Fruit fly (Drosophila melanogaster) whole organism, embryonic: ENCODE measurements around the gene Cpr67Fa2.

ENCODE experiments used
- Asciz ChIP-seq: fragments of 200-800 bp; sonication (Bioruptor generic); optimal IDR thresholded peaks from 2 replicates; lab custom pipeline; 2017; ENCODE audit warnings: missing biosample characterization, mild to moderate bottlenecking, missing genetic modification characterization, missing genetic modification reagents
- CG10321 ChIP-seq: fragments of 200-800 bp; sonication (Bioruptor generic); IDR thresholded peaks from 2 replicates; pipeline ENCODE4 v1.3.6; 2022; ENCODE audit warnings: missing biosample characterization, missing genetic modification characterization
- CG11093 ChIP-seq: fragments of 200-800 bp; sonication (Bioruptor generic); IDR thresholded peaks from 3 replicates; pipeline ENCODE4 v1.3.6; 2022; ENCODE audit warnings: missing biosample characterization, missing genetic modification characterization
- CG12155 ChIP-seq: fragments of 200-800 bp; sonication (Bioruptor generic); optimal IDR thresholded peaks from 3 replicates; lab custom pipeline; 2016; ENCODE audit warnings: missing biosample characterization, missing genetic modification characterization
- CG12744 ChIP-seq: fragments of 200-800 bp; sonication (Bioruptor generic); optimal IDR thresholded peaks from 2 replicates; lab custom pipeline; 2016; ENCODE audit warnings: missing biosample characterization, missing genetic modification characterization
- CG13123 ChIP-seq: fragments of 200-800 bp; sonication (Bioruptor generic); optimal IDR thresholded peaks from 2 replicates; lab custom pipeline; 2016; ENCODE audit warnings: missing biosample characterization, missing genetic modification characterization
- CG13775 ChIP-seq: fragments of 200-800 bp; sonication (Bioruptor generic); optimal IDR thresholded peaks from 3 replicates; lab custom pipeline; 2017; ENCODE audit warnings: missing biosample characterization, mild to moderate bottlenecking, missing genetic modification characterization
- CG14441 ChIP-seq: fragments of 200-800 bp; sonication (Bioruptor generic); IDR thresholded peaks from 2 replicates; pipeline ENCODE4 v1.3.6; 2022; ENCODE audit warnings: missing biosample characterization, missing genetic modification characterization
- CG14667 ChIP-seq: fragments of 200-800 bp; sonication (Bioruptor generic); IDR thresholded peaks from 2 replicates; pipeline ENCODE4 v1.3.6; 2022; ENCODE audit warnings: missing biosample characterization, missing genetic modification characterization
- CG14710 ChIP-seq: fragments of 200-800 bp; sonication (Bioruptor generic); optimal IDR thresholded peaks from 3 replicates; lab custom pipeline; 2019; ENCODE audit warnings: missing biosample characterization, mild to moderate bottlenecking, missing genetic modification characterization, moderate library complexity
- CG15696 ChIP-seq: fragments of 200-800 bp; sonication (Bioruptor generic); optimal IDR thresholded peaks from 2 replicates; lab custom pipeline; 2019; ENCODE audit warnings: missing biosample characterization, mild to moderate bottlenecking, missing genetic modification characterization, moderate library complexity
- CG17829 ChIP-seq: fragments of 200-800 bp; optimal IDR thresholded peaks from 2 replicates; lab custom pipeline; 2019; ENCODE audit warnings: missing biosample characterization, mild to moderate bottlenecking, missing genetic modification characterization, moderate library complexity
- CG2120 ChIP-seq: fragments of 200-800 bp; sonication (Bioruptor generic); optimal IDR thresholded peaks from 3 replicates; lab custom pipeline; 2016; ENCODE audit warnings: missing biosample characterization, missing genetic modification characterization
- CG2712 ChIP-seq: fragments of 200-800 bp; optimal IDR thresholded peaks from 3 replicates; lab custom pipeline; 2019; ENCODE audit warnings: missing biosample characterization, mild to moderate bottlenecking, missing genetic modification characterization, moderate library complexity
- CG30403 ChIP-seq: fragments of 200-800 bp; sonication (Bioruptor generic); optimal IDR thresholded peaks from 3 replicates; lab custom pipeline; 2016; ENCODE audit warnings: missing biosample characterization, missing genetic modification characterization
- CG32767 ChIP-seq: fragments of 200-800 bp; sonication (Bioruptor generic); IDR thresholded peaks from 2 replicates; pipeline ENCODE4 v1.3.6; 2022; ENCODE audit warnings: missing biosample characterization, missing genetic modification characterization
- CG32772 ChIP-seq: fragments of 200-800 bp; sonication (Bioruptor generic); IDR thresholded peaks from 2 replicates; pipeline ENCODE4 v1.3.6; 2022; ENCODE audit warnings: missing biosample characterization, missing genetic modification characterization
- CG3407 ChIP-seq: fragments of 200-800 bp; sonication (Bioruptor generic); optimal IDR thresholded peaks from 2 replicates; lab custom pipeline; 2018; ENCODE audit warnings: missing biosample characterization, mild to moderate bottlenecking, missing genetic modification characterization
- CG4424 ChIP-seq: fragments of 200-800 bp; sonication (Bioruptor generic); optimal IDR thresholded peaks from 3 replicates; lab custom pipeline; 2016; ENCODE audit warnings: missing biosample characterization, missing genetic modification characterization
- CG5180 ChIP-seq: fragments of 200-800 bp; sonication (Bioruptor generic); optimal IDR thresholded peaks from 3 replicates; lab custom pipeline; 2017; ENCODE audit warnings: missing biosample characterization, missing genetic modification characterization, mild to moderate bottlenecking, moderate library complexity, missing genetic modification reagents
- CG7963 ChIP-seq: fragments of 200-800 bp; sonication (Bioruptor generic); IDR thresholded peaks from 3 replicates; pipeline ENCODE4 v1.3.6; 2022; ENCODE audit warnings: missing biosample characterization, missing genetic modification characterization; ENCODE audit not compliant: partially characterized antibody
- CG8290 ChIP-seq, 3 experiments: fragments of 200-800 bp; sonication (Bioruptor generic); optimal IDR thresholded peaks; 2 replicates each; lab custom pipeline; 2016 to 2019; ENCODE audit warnings: missing biosample characterization in 3 of 3, missing genetic modification characterization in 3 of 3, mild to moderate bottlenecking in 2 of 3, moderate library complexity in 1 of 3
- Chrac-16 ChIP-seq: fragments of 200-800 bp; sonication (Bioruptor generic); optimal IDR thresholded peaks from 3 replicates; lab custom pipeline; 2016; ENCODE audit warnings: missing biosample characterization, missing genetic modification characterization
- CoRest ChIP-seq: fragments of 200-800 bp; sonication (Bioruptor generic); optimal IDR thresholded peaks from 3 replicates; lab custom pipeline; 2018; ENCODE audit warnings: missing biosample characterization, mild to moderate bottlenecking, missing genetic modification characterization, moderate library complexity
- D19A ChIP-seq: fragments of 200-800 bp; optimal IDR thresholded peaks from 3 replicates; lab custom pipeline; 2019; ENCODE audit warnings: missing biosample characterization, mild to moderate bottlenecking, missing genetic modification characterization, moderate library complexity
- E2f1 ChIP-seq: fragments of 200-800 bp; sonication (Bioruptor generic); IDR thresholded peaks from 2 replicates; pipeline ENCODE4 v1.3.6; 2022; ENCODE audit warnings: missing biosample characterization, missing genetic modification characterization
- E2f2 ChIP-seq: fragments of 200-800 bp; sonication (Bioruptor generic); IDR thresholded peaks from 2 replicates; pipeline ENCODE4 v1.3.6; 2022; ENCODE audit warnings: missing biosample characterization, missing genetic modification characterization
- Ets97D ChIP-seq: fragments of 200-800 bp; sonication (Bioruptor generic); optimal IDR thresholded peaks from 3 replicates; lab custom pipeline; 2016; ENCODE audit warnings: missing biosample characterization, missing genetic modification characterization
- Gsc ChIP-seq: fragments of 200-800 bp; sonication (Bioruptor generic); IDR thresholded peaks from 2 replicates; pipeline ENCODE4 v1.3.6; 2022; ENCODE audit warnings: missing biosample characterization, missing genetic modification characterization
- Lpt ChIP-seq: fragments of >200 bp; optimal IDR thresholded peaks from 2 replicates; lab custom pipeline; 2018; ENCODE audit warnings: missing biosample characterization, missing genetic modification characterization
- Mes4 ChIP-seq: fragments of 200-800 bp; sonication (Bioruptor generic); optimal IDR thresholded peaks from 2 replicates; lab custom pipeline; 2016; ENCODE audit warnings: missing biosample characterization, missing genetic modification characterization
- NFAT ChIP-seq: fragments of 200-800 bp; sonication (Bioruptor generic); IDR thresholded peaks from 2 replicates; pipeline ENCODE4 v1.3.6; 2022; ENCODE audit warnings: missing biosample characterization, missing genetic modification characterization
- Ravus ChIP-seq: fragments of 200-800 bp; sonication (Bioruptor generic); IDR thresholded peaks from 2 replicates; pipeline ENCODE4 v1.3.6; 2022; ENCODE audit warnings: missing biosample characterization, missing genetic modification characterization
- btn ChIP-seq: fragments of 200-800 bp; sonication (Bioruptor generic); optimal IDR thresholded peaks from 2 replicates; lab custom pipeline; 2016; ENCODE audit warnings: missing biosample characterization, missing genetic modification characterization
- chif ChIP-seq, 2 experiments: fragments of 200-800 bp; sonication (Bioruptor generic); optimal IDR thresholded peaks; 3 replicates each; lab custom pipeline; 2016; ENCODE audit warnings: missing biosample characterization in 2 of 2, missing genetic modification characterization in 2 of 2
- dan ChIP-seq: fragments of 200-800 bp; sonication (Bioruptor generic); IDR thresholded peaks from 2 replicates; pipeline ENCODE4 v1.3.6; 2022; ENCODE audit warnings: missing biosample characterization, missing genetic modification characterization
- dimm ChIP-seq: fragments of 200-800 bp; sonication (Bioruptor generic); IDR thresholded peaks from 2 replicates; pipeline ENCODE4 v1.3.6; 2022; ENCODE audit warnings: missing biosample characterization, missing genetic modification characterization
- dpn ChIP-seq, 2 experiments: fragments of 200-800 bp; sonication (Bioruptor generic); optimal IDR thresholded peaks; 3 replicates each; lab custom pipeline; 2016; ENCODE audit warnings: missing biosample characterization in 2 of 2, missing genetic modification characterization in 2 of 2
- ham ChIP-seq: fragments of 200-800 bp; sonication (Bioruptor generic); IDR thresholded peaks from 2 replicates; pipeline ENCODE4 v1.3.6; 2022; ENCODE audit warnings: missing biosample characterization, missing genetic modification characterization
- hbn ChIP-seq: fragments of 200-800 bp; sonication (Bioruptor generic); IDR thresholded peaks from 2 replicates; pipeline ENCODE4 v1.3.6; 2022; ENCODE audit warnings: missing biosample characterization, missing genetic modification characterization; ENCODE audit not compliant: partially characterized antibody
- hkb ChIP-seq, 2 experiments: fragments of 200-800 bp in 1 of 2; fragments of >200 bp in 1 of 2; sonication (Bioruptor generic) in 1 of 2; IDR thresholded peaks in 1 of 2; optimal IDR thresholded peaks in 1 of 2; 2 replicates each; pipeline versions ENCODE4 v1.3.6 to Lab custom; 2017 to 2022; ENCODE audit warnings: missing biosample characterization in 1 of 2, missing genetic modification characterization in 1 of 2
- ken ChIP-seq: fragments of 200-800 bp; sonication (Bioruptor generic); IDR thresholded peaks from 3 replicates; pipeline ENCODE4 v1.3.6; 2022; ENCODE audit warnings: missing biosample characterization, missing genetic modification characterization
- maf-S ChIP-seq: fragments of 200-800 bp; sonication (Bioruptor generic); optimal IDR thresholded peaks from 2 replicates; lab custom pipeline; 2016; ENCODE audit warnings: missing biosample characterization, missing genetic modification characterization
- pfk ChIP-seq: fragments of 200-800 bp; sonication (Bioruptor generic); optimal IDR thresholded peaks from 2 replicates; lab custom pipeline; 2018; ENCODE audit warnings: missing biosample characterization, mild to moderate bottlenecking, missing genetic modification characterization, moderate library complexity
- slbo ChIP-seq: fragments of 200-800 bp; sonication (Bioruptor generic); IDR thresholded peaks from 2 replicates; pipeline ENCODE4 v1.3.6; 2022; ENCODE audit warnings: missing biosample characterization, missing genetic modification characterization
- tio ChIP-seq: fragments of 200-800 bp; sonication (Bioruptor generic); optimal IDR thresholded peaks from 2 replicates; lab custom pipeline; 2017; ENCODE audit warnings: missing biosample characterization, missing genetic modification characterization, inconsistent platforms
- tll ChIP-seq, 2 experiments: fragments of 200-800 bp in 1 of 2; fragments of >200 bp in 1 of 2; sonication (Bioruptor generic) in 1 of 2; optimal IDR thresholded peaks; 2 replicates each; lab custom pipeline; 2017 to 2019; ENCODE audit warnings: missing biosample characterization in 2 of 2, missing genetic modification characterization in 2 of 2, mild to moderate bottlenecking in 1 of 2, moderate library complexity in 1 of 2
- zen ChIP-seq: fragments of 200-800 bp; sonication (Bioruptor generic); optimal IDR thresholded peaks from 3 replicates; lab custom pipeline; 2018; ENCODE audit warnings: missing biosample characterization, mild to moderate bottlenecking, missing genetic modification characterization, moderate library complexity
- zfh1 ChIP-seq: fragments of 200-800 bp; sonication (Bioruptor generic); IDR thresholded peaks from 3 replicates; pipeline ENCODE4 v1.3.6; 2022; ENCODE audit warnings: missing biosample characterization, missing genetic modification characterization

Cpr67Fa2 gene

DNA sequence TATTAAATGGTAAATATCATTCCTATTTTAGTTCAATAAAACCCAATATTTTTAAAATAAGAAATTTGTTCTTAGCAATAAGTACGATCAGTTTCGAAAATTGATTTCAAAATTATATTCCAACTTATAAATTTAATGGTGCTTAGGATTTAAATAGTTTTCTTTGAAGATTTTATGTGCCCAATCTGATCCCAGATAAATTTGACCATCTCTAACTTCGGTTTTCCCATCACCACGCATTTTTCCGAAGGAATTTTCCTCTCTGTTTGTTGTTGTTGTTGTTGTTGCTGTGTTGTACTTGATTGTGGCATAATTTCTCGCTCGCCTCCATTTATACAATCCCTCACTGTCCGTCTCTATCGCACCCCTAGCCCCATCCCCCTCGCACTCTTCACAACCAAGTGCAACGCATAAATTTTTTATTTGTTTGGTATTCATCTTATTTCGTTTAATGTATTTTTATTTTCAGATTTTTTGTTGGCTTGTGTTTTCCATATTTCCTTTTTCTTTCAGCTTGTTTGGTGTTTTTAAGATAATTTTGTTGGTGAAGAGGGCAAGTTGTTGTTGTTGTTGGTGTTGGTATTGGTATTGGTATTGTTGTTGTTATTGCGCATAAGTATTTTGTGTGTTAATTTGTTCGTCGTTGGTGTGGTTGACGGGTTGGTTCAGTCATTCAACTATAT lies 41.8 kb upstream of the Cpr67Fa2 start (continued):
- peak; percentile 63 for TF ChIP-seq CG2712 (tag; lab: Kevin White, UChicago)
- 0 out of 3 replicates have a peak, but pooled peaks have one; percentile 23 for TF ChIP-seq ken
- no peak for TF ChIP-seq CG10321
- TF ChIP-seq CG32772 (GFP tag; lab: Robert Waterston, UW): 0 out of 2 replicates have a peak, but pooled peaks have one; percentile 17
- no peak for TF ChIP-seq pfk
- no peak for TF ChIP-seq CG8290 (GFP tag; optimal IDR thresholded peaks at IDR 0.05; lab: Kevin White, UChicago)
- peak; percentile 15 to 24 for TF ChIP-seq CG8290 (tag; optimal IDR thresholded peaks at IDR 0.05; lab: Kevin White, UChicago)
- TF ChIP-seq dpn (GFP tag; optimal IDR thresholded peaks at IDR 0.05; lab: Kevin White, UChicago): peak; percentile 15 to 26
- peak in 1 of 2 experiments; percentile 27 for TF ChIP-seq tll (GFP tag; optimal IDR thresholded peaks at IDR 0.05; lab: Kevin White, UChicago)
- TF ChIP-seq CG17829: peak; percentile 26
- peak; percentile 24 for TF ChIP-seq CG30403 (GFP tag; lab: Kevin White, UChicago)
- no peak for TF ChIP-seq ham (GFP tag; lab: Robert Waterston, UW)
- TF ChIP-seq Lpt (GFP tag; lab: Kevin White, UChicago): no peak
- no peak for TF ChIP-seq CG3407 (GFP tag; lab: Kevin White, UChicago)
- no peak for TF ChIP-seq CG11093 (GFP tag; lab: Robert Waterston, UW)
- no peak for TF ChIP-seq dimm
- TF ChIP-seq Gsc (GFP tag; lab: Robert Waterston, UW): no peak
- TF ChIP-seq Mes4 (GFP tag; lab: Kevin White, UChicago): peak; percentile 2
- TF ChIP-seq CG5180 (GFP tag; lab: Kevin White, UChicago): peak; percentile 48
- TF ChIP-seq chif (GFP tag; optimal IDR thresholded peaks at IDR 0.05; lab: Kevin White, UChicago): peak in 1 of 2 experiments; percentile 39
- no peak for TF ChIP-seq CG7963 (GFP tag; lab: Robert Waterston, UW)
- peak; percentile 35 for TF ChIP-seq D19A
- TF ChIP-seq maf-S (GFP tag; lab: Kevin White, UChicago): no peak
- TF ChIP-seq E2f1 (GFP tag; lab: Robert Waterston, UW): 0 out of 2 replicates have a peak, but pooled peaks have one; percentile 8
- peak; percentile 65 for TF ChIP-seq zfh1
- TF ChIP-seq CG12155: no peak
- TF ChIP-seq CG14710 (tag; lab: Kevin White, UChicago): peak; percentile 30
- peak; percentile 36 for TF ChIP-seq tio (GFP tag; lab: Kevin White, UChicago)
- no peak for TF ChIP-seq Ets97D
- TF ChIP-seq CoRest: peak; percentile 26
- 0 out of 2 replicates have a peak, but pooled peaks have one; percentile 20 for TF ChIP-seq CG32767
- no peak for TF ChIP-seq CG14667 (GFP tag; lab: Robert Waterston, UW)
- TF ChIP-seq dan (GFP tag; lab: Robert Waterston, UW): no peak
- no peak for TF ChIP-seq hbn
- TF ChIP-seq Ravus: no peak; the same call in 1 of the 2 replicates
- TF ChIP-seq hkb (optimal IDR thresholded peaks at IDR 0.05; lab: Kevin White, UChicago): no peak
- peak; percentile 42; the same call in 1 of the 2 replicates for TF ChIP-seq hkb (GFP tag; IDR thresholded peaks at IDR 0.05; lab: Robert Waterston, UW)
- TF ChIP-seq CG2120 (GFP tag; lab: Kevin White, UChicago): peak; percentile 6
- TF ChIP-seq CG4424 (GFP tag; lab: Kevin White, UChicago): peak; percentile 30
- TF ChIP-seq CG13775 (GFP tag; lab: Kevin White, UChicago): peak; percentile 43
- TF ChIP-seq E2f2 (GFP tag; lab: Robert Waterston, UW): peak; percentile 9; the same call in 1 of the 2 replicates
- TF ChIP-seq slbo (GFP tag; lab: Robert Waterston, UW): peak; percentile 29
- TF ChIP-seq Asciz (GFP tag; lab: Kevin White, UChicago): no peak
- TF ChIP-seq zen (tag; lab: Kevin White, UChicago): peak; percentile 31
- TF ChIP-seq btn (GFP tag; lab: Kevin White, UChicago): no peak
- TF ChIP-seq CG15696: peak; percentile 59
- no peak for TF ChIP-seq Chrac-16 (GFP tag; lab: Kevin White, UChicago)
- TF ChIP-seq NFAT (GFP tag; lab: Robert Waterston, UW): no peak
- no peak for TF ChIP-seq CG12744 (GFP tag; lab: Kevin White, UChicago)
- peak; percentile 2 for TF ChIP-seq CG13123 (GFP tag; lab: Kevin White, UChicago)
- TF ChIP-seq CG14441: no peak
